Fruit fly (Drosophila melanogaster) whole organism, embryonic: Measurements from ENCODE around the gene CG12020.

Experiments
- ATbp ChIP-seq: fragments of 200-800 bp; sonication (Bioruptor generic); optimal IDR thresholded peaks from 2 replicates; lab custom pipeline; 2017; ENCODE audit warnings: missing biosample characterization, mild to moderate bottlenecking, missing genetic modification characterization, missing genetic modification reagents
- Adf1 ChIP-seq: fragments of 200-800 bp; sonication (Bioruptor generic); IDR thresholded peaks from 2 replicates; pipeline ENCODE4 v1.3.6; 2022; ENCODE audit warnings: missing biosample characterization, missing genetic modification characterization
- Atf6 ChIP-seq: fragments of 200-800 bp; sonication (Bioruptor generic); IDR thresholded peaks from 2 replicates; pipeline ENCODE4 v1.3.6; 2022; ENCODE audit warnings: missing biosample characterization, missing genetic modification characterization
- B-H1 ChIP-seq: fragments of 200-800 bp; sonication (Bioruptor generic); IDR thresholded peaks from 3 replicates; pipeline ENCODE4 v1.3.6; 2022; ENCODE audit warnings: missing biosample characterization, missing genetic modification characterization
- Bdp1 ChIP-seq: fragments of 200-800 bp; sonication (Bioruptor generic); optimal IDR thresholded peaks from 3 replicates; lab custom pipeline; 2016; ENCODE audit warnings: missing biosample characterization, missing genetic modification characterization
- Bgb ChIP-seq: fragments of 200-800 bp; sonication (Bioruptor generic); IDR thresholded peaks from 2 replicates; pipeline ENCODE4 v1.3.6; 2022; ENCODE audit warnings: missing biosample characterization, missing genetic modification characterization; ENCODE audit not compliant: partially characterized antibody
- CG10147 ChIP-seq: fragments of 200-800 bp; sonication (Bioruptor generic); optimal IDR thresholded peaks from 2 replicates; lab custom pipeline; 2019; ENCODE audit warnings: missing biosample characterization, mild to moderate bottlenecking, missing genetic modification characterization, moderate library complexity
- CG10209 ChIP-seq: fragments of 200-800 bp; sonication (Bioruptor generic); optimal IDR thresholded peaks from 3 replicates; lab custom pipeline; 2017; ENCODE audit warnings: missing biosample characterization, mild to moderate bottlenecking, missing genetic modification characterization, missing genetic modification reagents
- CG10431 ChIP-seq: fragments of 200-800 bp; sonication (Bioruptor generic); optimal IDR thresholded peaks from 3 replicates; lab custom pipeline; 2018; ENCODE audit warnings: missing biosample characterization, mild to moderate bottlenecking, missing genetic modification characterization
- CG12391 ChIP-seq: fragments of 200-800 bp; sonication (Bioruptor generic); optimal IDR thresholded peaks from 3 replicates; lab custom pipeline; 2018; ENCODE audit warnings: missing biosample characterization, mild to moderate bottlenecking, missing genetic modification characterization, moderate library complexity
- CG12659 ChIP-seq: fragments of 200-800 bp; sonication (Bioruptor generic); optimal IDR thresholded peaks from 3 replicates; lab custom pipeline; 2017; ENCODE audit warnings: mild to moderate bottlenecking, missing biosample characterization, missing genetic modification reagents, missing genetic modification characterization
- CG13296 ChIP-seq: fragments of 200-800 bp; sonication (Bioruptor generic); optimal IDR thresholded peaks from 3 replicates; lab custom pipeline; 2018; ENCODE audit warnings: missing biosample characterization, mild to moderate bottlenecking, missing genetic modification characterization
- CG15269 ChIP-seq: fragments of 200-800 bp; sonication (Bioruptor generic); optimal IDR thresholded peaks from 2 replicates; lab custom pipeline; 2018; ENCODE audit warnings: missing biosample characterization, mild to moderate bottlenecking, missing genetic modification characterization, moderate library complexity
- CG15696 ChIP-seq: fragments of 200-800 bp; sonication (Bioruptor generic); optimal IDR thresholded peaks from 2 replicates; lab custom pipeline; 2019; ENCODE audit warnings: missing biosample characterization, mild to moderate bottlenecking, missing genetic modification characterization, moderate library complexity
- CG17186 ChIP-seq: fragments of 200-800 bp; sonication (Bioruptor generic); optimal IDR thresholded peaks from 3 replicates; lab custom pipeline; 2017; ENCODE audit warnings: missing biosample characterization, missing genetic modification reagents, missing genetic modification characterization
- CG17361 ChIP-seq: fragments of 200-800 bp; sonication (Bioruptor generic); IDR thresholded peaks from 3 replicates; pipeline ENCODE4 v1.3.6; 2022; ENCODE audit warnings: missing biosample characterization, missing genetic modification characterization
- CG17912 ChIP-seq: fragments of 200-800 bp; sonication (Bioruptor generic); optimal IDR thresholded peaks from 2 replicates; lab custom pipeline; 2018; ENCODE audit warnings: missing biosample characterization, mild to moderate bottlenecking, missing genetic modification characterization
- CG18619 ChIP-seq: fragments of 200-800 bp; sonication (Bioruptor generic); optimal IDR thresholded peaks from 3 replicates; lab custom pipeline; 2017; ENCODE audit warnings: missing biosample characterization, mild to moderate bottlenecking, missing genetic modification characterization
- CG33557 ChIP-seq: fragments of 200-800 bp; sonication (Bioruptor generic); optimal IDR thresholded peaks from 2 replicates; lab custom pipeline; 2019; ENCODE audit warnings: missing biosample characterization, mild to moderate bottlenecking, missing genetic modification characterization, moderate library complexity
- CG34224 ChIP-seq: fragments of 200-800 bp; sonication (Bioruptor generic); IDR thresholded peaks from 3 replicates; pipeline ENCODE4 v1.3.6; 2022; ENCODE audit warnings: missing biosample characterization, missing genetic modification characterization; ENCODE audit not compliant: partially characterized antibody
- CG6272 ChIP-seq: fragments of 200-800 bp; sonication (Bioruptor generic); IDR thresholded peaks from 2 replicates; pipeline ENCODE4 v1.3.6; 2022; ENCODE audit warnings: missing biosample characterization, missing genetic modification characterization
- CG6683 ChIP-seq: fragments of 200-800 bp; sonication (Bioruptor generic); optimal IDR thresholded peaks from 2 replicates; lab custom pipeline; 2017; ENCODE audit warnings: missing biosample characterization, mild to moderate bottlenecking, missing genetic modification characterization, missing genetic modification reagents
- CG7556 ChIP-seq: fragments of 200-800 bp; sonication (Bioruptor generic); optimal IDR thresholded peaks from 2 replicates; lab custom pipeline; 2017; ENCODE audit warnings: missing biosample characterization, mild to moderate bottlenecking, missing genetic modification characterization
- CG9817 ChIP-seq: fragments of 200-800 bp; sonication (Bioruptor generic); optimal IDR thresholded peaks from 2 replicates; lab custom pipeline; 2018; ENCODE audit warnings: missing biosample characterization, mild to moderate bottlenecking, missing genetic modification characterization, moderate library complexity
- Chrac-16 ChIP-seq: fragments of 200-800 bp; sonication (Bioruptor generic); optimal IDR thresholded peaks from 3 replicates; lab custom pipeline; 2016; ENCODE audit warnings: missing biosample characterization, missing genetic modification characterization
- D ChIP-seq, 2 experiments: fragments of 200-800 bp in 1 of 2; fragments of >200 bp in 1 of 2; sonication (Bioruptor generic) in 1 of 2; optimal IDR thresholded peaks; 2 replicates in 1 of 2; 3 replicates in 1 of 2; lab custom pipeline; 2017; ENCODE audit warnings: mild to moderate bottlenecking in 1 of 2, missing biosample characterization in 1 of 2, missing genetic modification characterization in 1 of 2, missing genetic modification reagents in 1 of 2
- Dip2 ChIP-seq: fragments of 200-800 bp; sonication (Bioruptor generic); IDR thresholded peaks from 2 replicates; pipeline ENCODE4 v1.3.6; 2022; ENCODE audit warnings: missing biosample characterization, missing genetic modification characterization
- Eip74EF ChIP-seq, 2 experiments: fragments of 200-800 bp in 1 of 2; fragments of >200 bp in 1 of 2; sonication (Bioruptor generic) in 1 of 2; optimal IDR thresholded peaks; 2 replicates each; lab custom pipeline; 2017 to 2019; ENCODE audit warnings: missing biosample characterization in 2 of 2, missing genetic modification characterization in 2 of 2, mild to moderate bottlenecking in 1 of 2, moderate library complexity in 1 of 2
- Hand ChIP-seq: fragments of 200-800 bp; sonication (Bioruptor generic); optimal IDR thresholded peaks from 2 replicates; lab custom pipeline; 2017; ENCODE audit warnings: mild to moderate bottlenecking, missing biosample characterization, missing genetic modification reagents, missing genetic modification characterization
- Hey ChIP-seq: fragments of 200-800 bp; sonication (Bioruptor generic); optimal IDR thresholded peaks from 3 replicates; lab custom pipeline; 2018; ENCODE audit warnings: missing biosample characterization, mild to moderate bottlenecking, missing genetic modification characterization
- Hmr ChIP-seq: fragments of 200-800 bp; sonication (Bioruptor generic); optimal IDR thresholded peaks from 3 replicates; lab custom pipeline; 2017; ENCODE audit warnings: mild to moderate bottlenecking, missing biosample characterization, missing genetic modification reagents, missing genetic modification characterization
- NC2α ChIP-seq: fragments of 200-800 bp; sonication (Bioruptor generic); optimal IDR thresholded peaks from 2 replicates; lab custom pipeline; 2016; ENCODE audit warnings: missing biosample characterization, missing genetic modification characterization
- Poxn ChIP-seq: fragments of 200-800 bp; sonication (Bioruptor generic); IDR thresholded peaks from 2 replicates; pipeline ENCODE4 v1.3.6; 2022; ENCODE audit warnings: missing biosample characterization, missing genetic modification characterization
- ac ChIP-seq: fragments of 200-800 bp; sonication (Bioruptor generic); optimal IDR thresholded peaks from 3 replicates; lab custom pipeline; 2017; ENCODE audit warnings: missing biosample characterization, mild to moderate bottlenecking, missing genetic modification characterization
- dimm ChIP-seq: fragments of 200-800 bp; sonication (Bioruptor generic); IDR thresholded peaks from 2 replicates; pipeline ENCODE4 v1.3.6; 2022; ENCODE audit warnings: missing biosample characterization, missing genetic modification characterization
- dmrt11E ChIP-seq: fragments of 200-800 bp; sonication (Bioruptor generic); optimal IDR thresholded peaks from 3 replicates; lab custom pipeline; 2018; ENCODE audit warnings: missing biosample characterization, mild to moderate bottlenecking, missing genetic modification characterization, moderate library complexity
- en ChIP-seq: fragments of 200-800 bp; sonication (Bioruptor generic); optimal IDR thresholded peaks from 2 replicates; lab custom pipeline; 2016; ENCODE audit warnings: missing biosample characterization, missing genetic modification characterization
- fd96Cb ChIP-seq: fragments of 200-800 bp; sonication (Bioruptor generic); optimal IDR thresholded peaks from 2 replicates; lab custom pipeline; 2018; ENCODE audit warnings: missing biosample characterization, mild to moderate bottlenecking, missing genetic modification characterization, moderate library complexity
- grn ChIP-seq: fragments of 200-800 bp; sonication (Bioruptor generic); optimal IDR thresholded peaks from 3 replicates; lab custom pipeline; 2017; ENCODE audit warnings: missing biosample characterization, missing genetic modification characterization
- hb ChIP-seq: fragments of 200-800 bp; sonication (Bioruptor generic); IDR thresholded peaks from 3 replicates; pipeline ENCODE4 v1.3.6; 2022; ENCODE audit warnings: missing biosample characterization, missing genetic modification characterization; ENCODE audit not compliant: partially characterized antibody
- jigr1 ChIP-seq: fragments of 200-800 bp; sonication (Bioruptor generic); IDR thresholded peaks from 3 replicates; pipeline ENCODE4 v1.3.6; 2022; ENCODE audit warnings: missing biosample characterization, missing genetic modification characterization
- kah ChIP-seq: fragments of 200-800 bp; sonication (Bioruptor generic); optimal IDR thresholded peaks from 2 replicates; lab custom pipeline; 2018; ENCODE audit warnings: missing biosample characterization, mild to moderate bottlenecking, missing genetic modification characterization
- maf-S ChIP-seq: fragments of 200-800 bp; sonication (Bioruptor generic); optimal IDR thresholded peaks from 2 replicates; lab custom pipeline; 2016; ENCODE audit warnings: missing biosample characterization, missing genetic modification characterization
- mirr ChIP-seq: fragments of 200-800 bp; sonication (Bioruptor generic); optimal IDR thresholded peaks from 3 replicates; lab custom pipeline; 2018; ENCODE audit warnings: missing biosample characterization, mild to moderate bottlenecking, missing genetic modification characterization
- schlank ChIP-seq: fragments of 200-800 bp; sonication (Bioruptor generic); optimal IDR thresholded peaks from 2 replicates; lab custom pipeline; 2018; ENCODE audit warnings: missing biosample characterization, mild to moderate bottlenecking, missing genetic modification characterization
- sisA ChIP-seq: fragments of 200-800 bp; sonication (Bioruptor generic); IDR thresholded peaks from 2 replicates; pipeline ENCODE4 v1.3.6; 2022; ENCODE audit warnings: missing biosample characterization, missing genetic modification characterization
- tio ChIP-seq: fragments of 200-800 bp; sonication (Bioruptor generic); optimal IDR thresholded peaks from 2 replicates; lab custom pipeline; 2017; ENCODE audit warnings: missing biosample characterization, missing genetic modification characterization, inconsistent platforms
- zfh2 ChIP-seq: fragments of 200-800 bp; sonication (Bioruptor generic); optimal IDR thresholded peaks from 2 replicates; lab custom pipeline; 2016; ENCODE audit warnings: missing biosample characterization, missing genetic modification characterization

Gene CG12020

dm6 chr3L:1794164-1794942 is 2.8 kb upstream of the CG12020 start:
- no peak for TF ChIP-seq CG17186 (GFP tag; lab: Kevin White, UChicago)
- TF ChIP-seq en (GFP tag; lab: Kevin White, UChicago) = no peak
- TF ChIP-seq Dip2 (GFP tag; lab: Robert Waterston, UW) = no peak
- peak; percentile 82 for TF ChIP-seq CG17912 (GFP tag; lab: Kevin White, UChicago)
- no peak for TF ChIP-seq maf-S (GFP tag; lab: Kevin White, UChicago)
- TF ChIP-seq CG12659 (GFP tag; lab: Kevin White, UChicago) = no peak
- no peak for TF ChIP-seq sisA (GFP tag; lab: Robert Waterston, UW)
- no peak for TF ChIP-seq dimm (GFP tag; lab: Robert Waterston, UW)
- TF ChIP-seq CG15696 (tag; lab: Kevin White, UChicago) = no peak
- no peak for TF ChIP-seq Poxn (GFP tag; lab: Robert Waterston, UW)
- no peak; the same call in 2 of the 3 replicates for TF ChIP-seq B-H1 (GFP tag; lab: Robert Waterston, UW)
- no peak for TF ChIP-seq zfh2 (GFP tag; lab: Kevin White, UChicago)
- no peak for TF ChIP-seq jigr1
- TF ChIP-seq fd96Cb (tag; lab: Kevin White, UChicago) = no peak
- TF ChIP-seq mirr = peak; percentile 97
- TF ChIP-seq Bgb = no peak; the same call in 1 of the 2 replicates
- no peak for TF ChIP-seq CG17361 (GFP tag; lab: Robert Waterston, UW)
- no peak; the same call in 2 of the 3 replicates for TF ChIP-seq CG34224 (GFP tag; lab: Robert Waterston, UW)
- TF ChIP-seq Hmr (GFP tag; lab: Kevin White, UChicago) = peak; percentile 68
- TF ChIP-seq Hey (tag; lab: Kevin White, UChicago) = peak; percentile 49
- no peak for TF ChIP-seq NC2α
- peak; percentile 32 for TF ChIP-seq schlank (tag; lab: Kevin White, UChicago)
- TF ChIP-seq CG6272 (GFP tag; lab: Robert Waterston, UW) = no peak
- TF ChIP-seq CG12391 (tag; lab: Kevin White, UChicago) = no peak
- no peak for TF ChIP-seq dmrt11E (tag; lab: Kevin White, UChicago)
- no peak for TF ChIP-seq CG15269 (tag; lab: Kevin White, UChicago)
- no peak for TF ChIP-seq CG9817 (tag; lab: Kevin White, UChicago)
- no peak for TF ChIP-seq hb (GFP tag; lab: Robert Waterston, UW)
- TF ChIP-seq CG6683 (GFP tag; lab: Kevin White, UChicago) = no peak
- peak; percentile 58 for TF ChIP-seq grn (GFP tag; lab: Kevin White, UChicago)
- no peak for TF ChIP-seq ac (GFP tag; lab: Kevin White, UChicago)
- TF ChIP-seq CG33557 (GFP tag; lab: Kevin White, UChicago) = no peak
- TF ChIP-seq Chrac-16 = no peak
- peak; percentile 64 for TF ChIP-seq Adf1 (GFP tag; lab: Robert Waterston, UW)
- no peak for TF ChIP-seq CG18619 (GFP tag; lab: Kevin White, UChicago)
- TF ChIP-seq CG10209 (GFP tag; lab: Kevin White, UChicago) = no peak
- TF ChIP-seq kah = peak; percentile 9
- TF ChIP-seq CG13296 = peak; percentile 63
- no peak for TF ChIP-seq CG10147 (GFP tag; lab: Kevin White, UChicago)
- TF ChIP-seq CG10431 = no peak
- no peak for TF ChIP-seq CG7556 (GFP tag; lab: Kevin White, UChicago)
- no peak for TF ChIP-seq Hand (GFP tag; lab: Kevin White, UChicago)
- no peak for TF ChIP-seq Bdp1 (GFP tag; lab: Kevin White, UChicago)
- peak in 1 of 2 experiments; percentile 63 for TF ChIP-seq Eip74EF (GFP tag; optimal IDR thresholded peaks at IDR 0.05; lab: Kevin White, UChicago)
- no peak for TF ChIP-seq tio (GFP tag; lab: Kevin White, UChicago)
- peak; percentile 41; the same call in 1 of the 2 replicates for TF ChIP-seq Atf6 (GFP tag; lab: Robert Waterston, UW)
- TF ChIP-seq ATbp = no peak
- TF ChIP-seq D (optimal IDR thresholded peaks at IDR 0.05; lab: Kevin White, UChicago) = peak; percentile 17
- TF ChIP-seq D (GFP tag; optimal IDR thresholded peaks at IDR 0.05; lab: Kevin White, UChicago) = no peak
